Worm (Caenorhabditis elegans) whole organism, mixed stage, embryonic: Measurements from ENCODE around the gene F09C8.1.

Experiments used
- M03D4.4 ChIP-seq: sonication (generic microtip); optimal IDR thresholded peaks from 2 replicates; lab custom pipeline; 2017; ENCODE audit warnings: mild to moderate bottlenecking, missing genetic modification characterization, missing compliant biosample characterization
- bed-3 ChIP-seq: fragments of 200-800 bp; sonication (Bioruptor generic); optimal IDR thresholded peaks from 3 replicates; lab custom pipeline; 2018; ENCODE audit warnings: mild to moderate bottlenecking, missing genetic modification characterization, moderate library complexity, missing compliant biosample characterization
- blmp-1 ChIP-seq: fragments of 150-350 bp; optimal IDR thresholded peaks from 2 replicates; lab custom pipeline; 2014; ENCODE audit warnings: missing biosample characterization, missing genetic modification characterization
- ceh-39 ChIP-seq: fragments of 150-350 bp; optimal IDR thresholded peaks from 2 replicates; lab custom pipeline; 2014; ENCODE audit warnings: missing biosample characterization, missing genetic modification characterization
- ceh-43 ChIP-seq: fragments of 200-800 bp; sonication (Bioruptor generic); optimal IDR thresholded peaks from 2 replicates; lab custom pipeline; 2018; ENCODE audit warnings: mild to moderate bottlenecking, missing genetic modification characterization, moderate library complexity, missing compliant biosample characterization
- ceh-83 ChIP-seq: fragments of 200-800 bp; sonication (Bioruptor generic); optimal IDR thresholded peaks from 2 replicates; lab custom pipeline; 2018; ENCODE audit warnings: mild to moderate bottlenecking, missing genetic modification characterization, missing compliant biosample characterization
- ces-1 ChIP-seq: fragments of 150-350 bp; optimal IDR thresholded peaks from 2 replicates; lab custom pipeline; 2014; ENCODE audit warnings: missing biosample characterization, missing genetic modification reagents, missing genetic modification characterization
- cnd-1 ChIP-seq: fragments of 200-800 bp; sonication (Bioruptor generic); optimal IDR thresholded peaks from 2 replicates; lab custom pipeline; 2018; ENCODE audit warnings: mild to moderate bottlenecking, missing genetic modification characterization, missing compliant biosample characterization
- drap-1 ChIP-seq: fragments of 200-800 bp; sonication (Bioruptor generic); optimal IDR thresholded peaks from 3 replicates; lab custom pipeline; 2018; ENCODE audit warnings: mild to moderate bottlenecking, missing genetic modification characterization, missing compliant biosample characterization
- elt-1 ChIP-seq: sonication (generic microtip); optimal IDR thresholded peaks from 2 replicates; lab custom pipeline; 2017; ENCODE audit warnings: missing genetic modification characterization, mild to moderate bottlenecking, missing compliant biosample characterization, antibody characterized with exemption, moderate library complexity, borderline replicate concordance; ENCODE audit not compliant: insufficient read depth
- elt-3 ChIP-seq: fragments of 150-350 bp; optimal IDR thresholded peaks from 2 replicates; lab custom pipeline; 2014; ENCODE audit warnings: missing biosample characterization, missing genetic modification characterization
- flh-1 ChIP-seq: fragments of 200-800 bp; sonication (Bioruptor generic); optimal IDR thresholded peaks from 2 replicates; lab custom pipeline; 2018; ENCODE audit warnings: mild to moderate bottlenecking, missing genetic modification characterization, moderate library complexity, missing compliant biosample characterization
- ham-2 ChIP-seq: fragments of 200-800 bp; sonication (Bioruptor generic); optimal IDR thresholded peaks from 2 replicates; lab custom pipeline; 2018; ENCODE audit warnings: mild to moderate bottlenecking, missing genetic modification characterization, missing compliant biosample characterization
- hlh-1 ChIP-seq: fragments of 150-350 bp; optimal IDR thresholded peaks from 2 replicates; lab custom pipeline; 2014; ENCODE audit warnings: missing biosample characterization, missing genetic modification reagents, missing genetic modification characterization
- lin-32 ChIP-seq: fragments of 200-800 bp; sonication (Bioruptor generic); optimal IDR thresholded peaks from 2 replicates; lab custom pipeline; 2018; ENCODE audit warnings: mild to moderate bottlenecking, missing genetic modification characterization, missing compliant biosample characterization
- lsy-2 ChIP-seq: fragments of 150-350 bp; optimal IDR thresholded peaks from 2 replicates; lab custom pipeline; 2014; ENCODE audit warnings: missing biosample characterization, missing genetic modification characterization
- mep-1 ChIP-seq: fragments of 150-350 bp; optimal IDR thresholded peaks from 2 replicates; lab custom pipeline; 2017; ENCODE audit warnings: missing biosample characterization, missing genetic modification reagents, missing genetic modification characterization, inconsistent platforms
- mls-2 ChIP-seq: sonication (generic microtip); optimal IDR thresholded peaks from 2 replicates; lab custom pipeline; 2016; ENCODE audit warnings: mild to moderate bottlenecking, missing genetic modification characterization, moderate library complexity, missing compliant biosample characterization
- nhr-12 ChIP-seq: fragments of 150-350 bp; optimal IDR thresholded peaks from 2 replicates; lab custom pipeline; 2014; ENCODE audit warnings: missing biosample characterization, missing genetic modification characterization
- nhr-2 ChIP-seq: fragments of 150-350 bp; optimal IDR thresholded peaks from 2 replicates; lab custom pipeline; 2014; ENCODE audit warnings: missing biosample characterization, missing genetic modification characterization
- nhr-237 ChIP-seq: fragments of 150-350 bp; optimal IDR thresholded peaks from 2 replicates; lab custom pipeline; 2014; ENCODE audit warnings: missing biosample characterization, missing genetic modification characterization
- nhr-28 ChIP-seq: fragments of 150-350 bp; optimal IDR thresholded peaks from 2 replicates; lab custom pipeline; 2014; ENCODE audit warnings: missing biosample characterization, missing genetic modification characterization
- nhr-76 ChIP-seq: sonication (generic microtip); optimal IDR thresholded peaks from 2 replicates; lab custom pipeline; 2017; ENCODE audit warnings: missing biosample characterization, missing genetic modification characterization
- pha-4 ChIP-seq: fragments of 150-350 bp; optimal IDR thresholded peaks from 2 replicates; lab custom pipeline; 2018; ENCODE audit warnings: missing biosample characterization, missing genetic modification reagents, missing genetic modification characterization
- sem-2 ChIP-seq: fragments of 200-800 bp; sonication (Bioruptor generic); optimal IDR thresholded peaks from 2 replicates; lab custom pipeline; 2018; ENCODE audit warnings: mild to moderate bottlenecking, missing genetic modification characterization, missing compliant biosample characterization
- snpc-4 ChIP-seq: fragments of 150-350 bp; optimal IDR thresholded peaks from 2 replicates; lab custom pipeline; 2014; ENCODE audit warnings: missing biosample characterization, missing genetic modification characterization
- sptf-1 ChIP-seq: sonication (generic microtip); optimal IDR thresholded peaks from 2 replicates; lab custom pipeline; 2017; ENCODE audit warnings: mild to moderate bottlenecking, missing genetic modification characterization, moderate library complexity, missing compliant biosample characterization
- unc-120 ChIP-seq: sonication (generic microtip); optimal IDR thresholded peaks from 2 replicates; lab custom pipeline; 2017; ENCODE audit warnings: missing genetic modification characterization, missing compliant biosample characterization; ENCODE audit not compliant: poor library complexity, severe bottlenecking
- unc-39 ChIP-seq: fragments of 150-350 bp; optimal IDR thresholded peaks from 2 replicates; lab custom pipeline; 2014; ENCODE audit warnings: missing biosample characterization, missing genetic modification characterization
- unc-62 ChIP-seq: fragments of 150-350 bp; optimal IDR thresholded peaks from 2 replicates; lab custom pipeline; 2014; ENCODE audit warnings: missing biosample characterization, missing genetic modification reagents, missing genetic modification characterization
- ztf-11 ChIP-seq: fragments of 150-350 bp; optimal IDR thresholded peaks from 2 replicates; lab custom pipeline; 2014; ENCODE audit warnings: missing biosample characterization, missing genetic modification characterization

Gene F09C8.1

DNA sequence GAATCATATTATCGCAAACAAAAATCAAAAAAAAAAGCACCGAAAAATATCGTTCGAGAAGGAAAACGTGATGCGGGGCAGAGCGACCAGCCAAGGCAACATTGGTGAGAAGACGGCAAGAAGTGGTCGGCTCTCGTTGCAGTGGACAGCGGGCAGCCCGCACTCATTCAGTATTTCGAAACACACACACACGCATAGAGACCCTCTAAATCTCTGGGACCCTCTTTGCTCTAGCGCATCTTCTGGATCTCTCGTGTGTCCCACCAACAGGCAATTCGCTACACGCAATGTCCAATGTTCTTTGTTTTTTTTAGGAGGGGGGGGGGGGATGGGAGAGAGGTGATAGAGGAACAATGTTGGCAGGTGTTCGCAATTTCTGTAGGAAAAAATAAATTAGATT, 29.5 kb downstream of the F09C8.1 start:
- no peak for TF ChIP-seq ces-1 (GFP tag; lab: Kevin White, UChicago)
- TF ChIP-seq hlh-1 = peak; percentile 49
- TF ChIP-seq mls-2 (tag; lab: Kevin White, UChicago) = peak; percentile 35
- peak; percentile 50 for TF ChIP-seq sptf-1 (tag; lab: Kevin White, UChicago)
- peak; percentile 10 for TF ChIP-seq drap-1 (GFP tag; lab: Kevin White, UChicago)

DNA sequence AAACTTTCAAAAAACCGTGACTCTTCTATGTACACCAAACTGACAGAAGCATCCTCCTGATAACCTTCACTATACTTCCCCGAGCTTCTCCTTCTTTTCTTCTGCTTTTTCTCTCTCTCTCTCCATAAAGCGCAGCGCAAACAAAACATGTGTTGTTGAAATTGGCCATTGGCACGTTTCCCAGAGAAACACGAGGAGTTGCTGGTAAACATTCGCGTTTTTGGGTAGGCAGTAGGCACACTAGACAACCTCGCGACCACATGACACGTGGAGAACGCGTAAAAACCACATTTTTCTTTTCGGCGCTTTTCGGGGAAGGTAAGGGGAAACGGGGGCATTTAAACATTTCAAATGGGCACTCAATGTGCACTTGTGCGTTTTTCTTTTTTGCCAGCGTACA, 32.3 kb downstream of the F09C8.1 start:
- no peak for TF ChIP-seq elt-3 (tag; lab: Kevin White, UChicago)
- TF ChIP-seq unc-39 (tag; lab: Kevin White, UChicago) = no peak
- TF ChIP-seq M03D4.4 (tag; lab: Kevin White, UChicago) = peak; percentile 44
- TF ChIP-seq flh-1 (GFP tag; lab: Kevin White, UChicago) = no peak
- TF ChIP-seq pha-4 (tag; lab: Kevin White, UChicago) = peak; percentile 0

DNA sequence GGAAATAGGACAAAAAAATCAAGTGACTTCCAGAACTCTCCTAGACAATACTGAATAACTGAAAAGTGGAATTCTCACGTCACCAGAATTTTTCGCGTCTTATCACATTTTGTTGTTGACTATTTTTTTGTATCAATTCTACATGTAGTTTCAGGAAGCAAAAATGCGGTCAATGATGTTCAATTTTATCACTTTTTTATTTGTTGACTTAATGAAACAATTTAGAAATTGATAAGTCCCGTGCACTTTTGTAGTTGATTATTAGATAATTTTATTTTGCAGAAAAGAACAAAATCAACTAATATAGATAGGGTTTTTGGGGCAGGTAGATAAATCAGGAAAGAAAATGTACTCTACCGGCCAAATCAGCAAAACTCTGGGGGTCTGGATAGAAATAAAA, 33.1 kb downstream of the F09C8.1 start:
- TF ChIP-seq unc-120 (tag; lab: Kevin White, UChicago) (no peak), ceh-43 (GFP tag; lab: Kevin White, UChicago) (no peak), M03D4.4 (tag; lab: Kevin White, UChicago) (no peak), unc-39 (tag; lab: Kevin White, UChicago) (no peak), nhr-237 (tag; lab: Kevin White, UChicago) (no peak), cnd-1 (no peak), mls-2 (tag; lab: Kevin White, UChicago) (no peak), nhr-76 (no peak), bed-3 (GFP tag; lab: Kevin White, UChicago) (no peak), ztf-11 (tag; lab: Kevin White, UChicago) (no peak), nhr-28 (tag; lab: Kevin White, UChicago) (no peak), mep-1 (tag; lab: Kevin White, UChicago) (no peak)

DNA sequence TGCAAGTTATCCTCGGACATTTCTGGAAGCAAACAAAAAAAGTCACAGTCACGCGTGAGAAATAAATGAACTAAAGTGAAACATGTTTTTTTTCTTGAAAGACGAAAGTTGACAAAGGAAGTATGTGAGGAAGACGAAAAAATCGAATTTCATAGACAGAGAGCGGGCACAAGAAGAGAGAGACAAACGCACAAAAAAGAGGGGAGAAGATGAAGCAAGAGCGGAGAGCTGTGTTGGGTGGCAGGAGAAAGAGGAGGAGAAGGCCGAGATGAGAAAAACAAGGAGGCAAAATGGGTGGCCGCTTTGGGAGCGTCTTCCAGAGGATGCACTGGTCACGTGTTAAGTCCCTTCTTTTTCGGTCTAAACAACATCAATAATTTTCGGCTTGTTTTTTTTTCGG, 34.5 kb downstream of the F09C8.1 start, which contains the start of gene ZK1073.1:
Gene ZK1073.1, minus strand, starts transcription at position 72 of the 400 bp plus-strand sequence.
- peak; percentile 12 for TF ChIP-seq sptf-1 (tag; lab: Kevin White, UChicago)
- no peak for TF ChIP-seq lin-32 (GFP tag; lab: Kevin White, UChicago)
- TF ChIP-seq nhr-76 = no peak
- TF ChIP-seq nhr-237 (tag; lab: Kevin White, UChicago) = no peak
- no peak for TF ChIP-seq flh-1 (GFP tag; lab: Kevin White, UChicago)
- TF ChIP-seq snpc-4 (tag; lab: Kevin White, UChicago) = no peak
- no peak for TF ChIP-seq ceh-83 (GFP tag; lab: Kevin White, UChicago)
- TF ChIP-seq nhr-28 (tag; lab: Kevin White, UChicago) = no peak
- no peak for TF ChIP-seq nhr-2 (tag; lab: Kevin White, UChicago)
- TF ChIP-seq unc-120 (tag; lab: Kevin White, UChicago) = peak; percentile 34
- peak; percentile 64 for TF ChIP-seq ces-1 (GFP tag; lab: Kevin White, UChicago)
- TF ChIP-seq unc-62 (GFP tag; lab: Kevin White, UChicago) = no peak
- TF ChIP-seq cnd-1 = no peak
- TF ChIP-seq ztf-11 (tag; lab: Kevin White, UChicago) = no peak

DNA sequence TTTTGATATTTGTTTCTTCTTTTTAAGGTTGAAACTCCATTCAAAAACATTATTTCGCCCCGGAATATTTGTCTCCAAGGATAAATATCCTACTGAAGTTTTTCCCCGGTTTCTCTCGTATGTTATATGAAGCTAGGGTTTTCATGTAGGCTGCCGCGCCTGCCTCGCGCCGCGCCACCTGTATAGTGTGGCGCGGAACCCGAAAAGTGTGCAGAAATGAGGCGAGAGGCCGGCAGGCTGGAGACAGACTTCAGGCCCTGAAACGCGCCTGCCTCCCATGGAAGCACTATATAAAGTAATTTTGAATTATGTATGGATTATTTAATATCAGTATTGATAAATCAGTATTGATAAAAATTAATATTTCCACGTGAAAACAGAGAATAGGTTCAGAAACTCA, 38.5 kb downstream of the F09C8.1 start:
- no peak for TF ChIP-seq M03D4.4 (tag; lab: Kevin White, UChicago)
- TF ChIP-seq hlh-1 = no peak
- TF ChIP-seq ceh-39 (tag; lab: Kevin White, UChicago) = no peak
- TF ChIP-seq blmp-1 = no peak
- TF ChIP-seq nhr-237 (tag; lab: Kevin White, UChicago) = no peak
- no peak for TF ChIP-seq ztf-11 (tag; lab: Kevin White, UChicago)
- TF ChIP-seq lin-32 (GFP tag; lab: Kevin White, UChicago) = no peak
- TF ChIP-seq, all 35 proteins: peak for 0

DNA sequence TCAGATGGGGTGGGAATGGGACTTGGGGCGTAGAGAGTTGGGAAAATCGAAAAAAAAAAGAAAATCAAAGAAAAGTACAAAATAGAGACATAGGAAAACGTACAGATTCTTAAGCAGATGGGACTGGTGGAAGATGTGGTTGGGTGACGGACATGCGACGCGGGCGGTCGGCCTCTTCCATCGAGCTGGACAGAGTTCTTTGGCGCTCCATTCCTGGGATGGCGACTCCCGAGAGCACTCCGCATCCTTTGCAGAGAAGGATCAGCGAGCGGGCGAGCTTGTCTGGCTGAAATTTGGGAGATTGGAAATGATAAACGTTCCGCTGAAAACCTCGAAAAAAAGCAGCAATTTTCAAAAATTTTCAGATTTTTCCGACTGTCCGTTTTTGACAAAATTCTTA, 39.0 kb downstream of the F09C8.1 start:
- TF ChIP-seq ham-2 (GFP tag; lab: Kevin White, UChicago) (no peak), lsy-2 (tag; lab: Kevin White, UChicago) (no peak), cnd-1 (no peak), elt-3 (tag; lab: Kevin White, UChicago) (no peak), nhr-12 (tag; lab: Kevin White, UChicago) (no peak), ceh-83 (GFP tag; lab: Kevin White, UChicago) (no peak), elt-1 (tag; lab: Kevin White, UChicago) (no peak), sptf-1 (tag; lab: Kevin White, UChicago) (no peak), ztf-11 (tag; lab: Kevin White, UChicago) (no peak), blmp-1 (no peak), mls-2 (tag; lab: Kevin White, UChicago) (no peak), sem-2 (GFP tag; lab: Kevin White, UChicago) (no peak), pha-4 (tag; lab: Kevin White, UChicago) (no peak), flh-1 (GFP tag; lab: Kevin White, UChicago) (no peak)
